Worm (Caenorhabditis elegans): ENCODE results near the gene Y59A8B.24.

ce11 chrV:17962500-17962899 is 10.8 kb downstream of the Y59A8B.24 start:
- TF ChIP-seq him-1 (tag; optimal IDR thresholded peaks at IDR 0.05) (no peak), W03F9.2 (tag; optimal IDR thresholded peaks at IDR 0.05) (no peak)

All from whole organism, L4/young adult.